Worm (Caenorhabditis elegans): ENCODE measurements around the gene daf-6.

- TF ChIP-seq him-1 (tag; optimal IDR thresholded peaks at IDR 0.05): no peak
- no peak for TF ChIP-seq dao-5 (tag; optimal IDR thresholded peaks at IDR 0.05)
- no peak for TF ChIP-seq W03F9.2 (tag; optimal IDR thresholded peaks at IDR 0.05)
Measured at ce11 chrX:14918538-14918937, 30.2 kb downstream of the daf-6 start, which contains the start of gene npr-40.

Data from whole organism, L4/young adult.